Worm (Caenorhabditis elegans) whole organism, mixed stage, embryonic: ENCODE data around the gene pdhk-2.

Source experiments
- ceh-39 ChIP-seq: fragments of 150-350 bp; optimal IDR thresholded peaks from 2 replicates; lab custom pipeline; 2014; ENCODE audit warnings: missing biosample characterization, missing genetic modification characterization
- ceh-83 ChIP-seq: fragments of 200-800 bp; sonication (Bioruptor generic); optimal IDR thresholded peaks from 2 replicates; lab custom pipeline; 2018; ENCODE audit warnings: mild to moderate bottlenecking, missing genetic modification characterization, missing compliant biosample characterization
- elt-1 ChIP-seq: sonication (generic microtip); optimal IDR thresholded peaks from 2 replicates; lab custom pipeline; 2017; ENCODE audit warnings: missing genetic modification characterization, mild to moderate bottlenecking, missing compliant biosample characterization, antibody characterized with exemption, moderate library complexity, borderline replicate concordance; ENCODE audit not compliant: insufficient read depth
- elt-3 ChIP-seq: fragments of 150-350 bp; optimal IDR thresholded peaks from 2 replicates; lab custom pipeline; 2014; ENCODE audit warnings: missing biosample characterization, missing genetic modification characterization
- lin-13 ChIP-seq: fragments of 150-350 bp; optimal IDR thresholded peaks from 2 replicates; lab custom pipeline; 2014; ENCODE audit warnings: missing biosample characterization, missing genetic modification characterization
- mab-5 ChIP-seq: fragments of 150-350 bp; optimal IDR thresholded peaks from 2 replicates; lab custom pipeline; 2014; ENCODE audit warnings: missing biosample characterization, missing genetic modification characterization
- mep-1 ChIP-seq: fragments of 150-350 bp; optimal IDR thresholded peaks from 2 replicates; lab custom pipeline; 2017; ENCODE audit warnings: missing biosample characterization, missing genetic modification reagents, missing genetic modification characterization, inconsistent platforms
- nhr-2 ChIP-seq: fragments of 150-350 bp; optimal IDR thresholded peaks from 2 replicates; lab custom pipeline; 2014; ENCODE audit warnings: missing biosample characterization, missing genetic modification characterization
- nhr-237 ChIP-seq: fragments of 150-350 bp; optimal IDR thresholded peaks from 2 replicates; lab custom pipeline; 2014; ENCODE audit warnings: missing biosample characterization, missing genetic modification characterization
- nhr-28 ChIP-seq: fragments of 150-350 bp; optimal IDR thresholded peaks from 2 replicates; lab custom pipeline; 2014; ENCODE audit warnings: missing biosample characterization, missing genetic modification characterization
- nhr-76 ChIP-seq: sonication (generic microtip); optimal IDR thresholded peaks from 2 replicates; lab custom pipeline; 2017; ENCODE audit warnings: missing biosample characterization, missing genetic modification characterization
- snpc-4 ChIP-seq: fragments of 150-350 bp; optimal IDR thresholded peaks from 2 replicates; lab custom pipeline; 2014; ENCODE audit warnings: missing biosample characterization, missing genetic modification characterization
- sptf-1 ChIP-seq: sonication (generic microtip); optimal IDR thresholded peaks from 2 replicates; lab custom pipeline; 2017; ENCODE audit warnings: mild to moderate bottlenecking, missing genetic modification characterization, moderate library complexity, missing compliant biosample characterization
- ztf-11 ChIP-seq: fragments of 150-350 bp; optimal IDR thresholded peaks from 2 replicates; lab custom pipeline; 2014; ENCODE audit warnings: missing biosample characterization, missing genetic modification characterization

DNA sequence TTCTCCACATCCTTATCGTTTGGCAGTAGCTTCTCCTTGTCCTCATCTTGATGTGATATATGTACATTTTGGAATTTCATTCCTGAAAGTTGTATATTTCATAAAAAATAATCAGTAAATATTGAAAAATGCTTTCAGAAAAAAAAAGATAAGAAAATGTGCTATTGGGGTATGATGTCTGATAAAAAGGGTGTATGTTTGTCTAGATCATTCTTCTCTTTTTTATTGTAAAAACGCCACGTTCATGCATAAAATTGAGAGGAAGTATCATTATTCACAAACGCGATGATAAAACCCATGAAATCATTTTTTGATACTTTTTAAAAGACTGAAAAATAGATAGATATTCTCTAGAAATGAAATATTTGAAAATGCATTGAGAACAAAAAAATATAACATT, 7.4 kb upstream of the pdhk-2 start:
- no peak for TF ChIP-seq elt-1 (tag; lab: Kevin White, UChicago)
- TF ChIP-seq nhr-76 (tag; lab: Kevin White, UChicago), result no peak
- TF ChIP-seq nhr-28 (tag; lab: Kevin White, UChicago), result no peak
- no peak for TF ChIP-seq mep-1 (tag; lab: Kevin White, UChicago)
- no peak for TF ChIP-seq nhr-237 (tag; lab: Kevin White, UChicago)
- TF ChIP-seq ztf-11, result no peak
- TF ChIP-seq sptf-1 (tag; lab: Kevin White, UChicago), result no peak
- TF ChIP-seq mab-5 (tag; lab: Kevin White, UChicago), result no peak
- TF ChIP-seq snpc-4 (tag; lab: Kevin White, UChicago), result no peak
- no peak for TF ChIP-seq elt-3 (tag; lab: Kevin White, UChicago)
- TF ChIP-seq lin-13 (tag; lab: Kevin White, UChicago), result no peak
- no peak for TF ChIP-seq ceh-83 (GFP tag; lab: Kevin White, UChicago)
- no peak for TF ChIP-seq ceh-39
- no peak for TF ChIP-seq nhr-2 (tag; lab: Kevin White, UChicago)
